Worm (Caenorhabditis elegans) whole organism, young adult: ENCODE results near the gene lrch-1.

ENCODE experiments used
- C06A6.2 ChIP-seq: fragments of 200-800 bp; sonication (Bioruptor generic); conservative IDR thresholded peaks from 2 replicates; pipeline ENCODE4 v1.3.6; 2022; ENCODE audit warnings: missing genetic modification characterization, missing compliant biosample characterization
- K12H6.12 ChIP-seq: fragments of 200-800 bp; sonication (Bioruptor generic); optimal IDR thresholded peaks from 2 replicates; lab custom pipeline; 2018; ENCODE audit warnings: mild to moderate bottlenecking, missing genetic modification characterization, missing compliant biosample characterization
- Y67H2A.10 ChIP-seq: fragments of 200-800 bp; sonication (Bioruptor generic); conservative IDR thresholded peaks from 2 replicates; pipeline ENCODE4 v1.3.6; 2022; ENCODE audit warnings: missing genetic modification reagents, missing genetic modification characterization, missing compliant biosample characterization
- dpff-1 ChIP-seq: sonication (generic microtip); optimal IDR thresholded peaks from 2 replicates; lab custom pipeline; 2017; ENCODE audit warnings: mild to moderate bottlenecking, missing genetic modification characterization, missing compliant biosample characterization
- hrde-1 ChIP-seq: sonication (generic microtip); optimal IDR thresholded peaks from 2 replicates; lab custom pipeline; 2016; ENCODE audit warnings: missing genetic modification characterization, mild to moderate bottlenecking, missing compliant biosample characterization, moderate library complexity, missing genotype, missing genetic modification reagents, borderline replicate concordance
- pha-4 ChIP-seq: fragments of 150-350 bp; sonication (generic microtip); optimal IDR thresholded peaks from 2 replicates; lab custom pipeline; 2014; ENCODE audit warnings: missing biosample characterization, missing genetic modification reagents, missing genetic modification characterization
- zfh-2 ChIP-seq: fragments of 200-800 bp; sonication (Bioruptor generic); conservative IDR thresholded peaks from 2 replicates; pipeline ENCODE4 v1.3.6; 2022; ENCODE audit warnings: missing genetic modification reagents, missing genetic modification characterization, missing compliant biosample characterization

ce11 chrX:6178989-6179388 is 37.5 kb downstream of the lrch-1 start:
- TF ChIP-seq zfh-2 (GFP tag; lab: Robert Waterston, UW) (no peak), C06A6.2 (GFP tag; lab: Robert Waterston, UW) (no peak), pha-4 (tag; lab: Kevin White, UChicago) (no peak), Y67H2A.10 (GFP tag; lab: Robert Waterston, UW) (no peak), hrde-1 (tag; lab: Kevin White, UChicago) (no peak), dpff-1 (tag; lab: Kevin White, UChicago) (no peak), K12H6.12 (tag; lab: Kevin White, UChicago) (no peak)
